Worm (Caenorhabditis elegans) whole organism, L1 larva: ENCODE results near the gene ZK1251.3.

ENCODE experiments used
- Y116A8C.19 ChIP-seq: sonication (generic microtip); optimal IDR thresholded peaks from 2 replicates; lab custom pipeline; 2016; ENCODE audit warnings: missing compliant biosample characterization, missing genetic modification characterization, borderline replicate concordance
- aly-2 ChIP-seq: fragments of 150-350 bp; optimal IDR thresholded peaks from 2 replicates; lab custom pipeline; 2014; ENCODE audit warnings: missing biosample characterization, missing genetic modification characterization
- ceh-90 ChIP-seq: sonication (generic microtip); optimal IDR thresholded peaks from 2 replicates; lab custom pipeline; 2016; ENCODE audit warnings: missing genetic modification characterization, missing compliant biosample characterization
- egl-27 ChIP-seq, 2 experiments: fragments of 150-350 bp in 1 of 2; sonication (generic microtip); optimal IDR thresholded peaks; 3 replicates each; lab custom pipeline; 2017 to 2018; ENCODE audit warnings: missing biosample characterization in 2 of 2, missing genetic modification characterization in 2 of 2, missing genetic modification reagents in 2 of 2
- fkh-4 ChIP-seq: sonication (generic microtip); optimal IDR thresholded peaks from 2 replicates; lab custom pipeline; 2016; ENCODE audit warnings: missing compliant biosample characterization, missing genetic modification characterization, borderline replicate concordance
- fos-1 ChIP-seq: fragments of 150-350 bp; optimal IDR thresholded peaks from 2 replicates; lab custom pipeline; 2014; ENCODE audit warnings: missing biosample characterization, missing genetic modification characterization
- hlh-4 ChIP-seq: sonication (generic microtip); optimal IDR thresholded peaks from 2 replicates; lab custom pipeline; 2016; ENCODE audit warnings: mild to moderate bottlenecking, missing genetic modification characterization, missing compliant biosample characterization
- lin-15B ChIP-seq: fragments of 150-350 bp; sonication (generic microtip); optimal IDR thresholded peaks from 3 replicates; lab custom pipeline; 2014; ENCODE audit warnings: missing biosample characterization, missing genetic modification characterization
- lin-39 ChIP-seq: fragments of 150-350 bp; optimal IDR thresholded peaks from 2 replicates; lab custom pipeline; 2014; ENCODE audit warnings: missing biosample characterization, missing genetic modification reagents, missing genetic modification characterization
- mab-9 ChIP-seq: fragments of 200-800 bp; sonication (Bioruptor generic); IDR thresholded peaks from 2 replicates; pipeline ENCODE4 v1.3.6; 2022; ENCODE audit warnings: missing genetic modification reagents, missing genetic modification characterization, missing compliant biosample characterization
- mdl-1 ChIP-seq, 2 experiments: fragments of 150-350 bp; optimal IDR thresholded peaks; 2 replicates each; lab custom pipeline; 2014 to 2017; ENCODE audit warnings: missing biosample characterization in 2 of 2, missing genetic modification characterization in 2 of 2, inconsistent platforms in 1 of 2
- nhr-11 ChIP-seq: fragments of 150-350 bp; optimal IDR thresholded peaks from 2 replicates; lab custom pipeline; 2014; ENCODE audit warnings: missing biosample characterization, missing genetic modification characterization
- nhr-12 ChIP-seq: sonication (generic microtip); optimal IDR thresholded peaks from 2 replicates; lab custom pipeline; 2017; ENCODE audit warnings: missing biosample characterization, missing genetic modification characterization
- nhr-47 ChIP-seq: sonication (generic microtip); optimal IDR thresholded peaks from 2 replicates; lab custom pipeline; 2016; ENCODE audit warnings: mild to moderate bottlenecking, missing genetic modification characterization, moderate library complexity, missing compliant biosample characterization
- nhr-85 ChIP-seq: sonication (generic microtip); peaks from one replicate; lab custom pipeline; 2016; ENCODE audit warnings: missing genetic modification characterization, inconsistent platforms, missing compliant biosample characterization
- pag-3 ChIP-seq: sonication (generic microtip); optimal IDR thresholded peaks from 2 replicates; lab custom pipeline; 2017; ENCODE audit warnings: missing genetic modification characterization, mild to moderate bottlenecking, missing compliant biosample characterization, antibody characterized with exemption, borderline replicate concordance; ENCODE audit not compliant: insufficient read depth
- snpc-4 ChIP-seq: fragments of 150-350 bp; optimal IDR thresholded peaks from 2 replicates; lab custom pipeline; 2014; ENCODE audit warnings: missing biosample characterization, missing genetic modification characterization
- tlp-1 ChIP-seq: fragments of 150-350 bp; optimal IDR thresholded peaks from 2 replicates; lab custom pipeline; 2014; ENCODE audit warnings: missing biosample characterization, missing genetic modification characterization
- unc-130 ChIP-seq: fragments of 150-350 bp; optimal IDR thresholded peaks from 2 replicates; lab custom pipeline; 2017; ENCODE audit warnings: missing biosample characterization, missing genetic modification characterization, inconsistent platforms
- zag-1 ChIP-seq: fragments of 150-350 bp; optimal IDR thresholded peaks from 2 replicates; lab custom pipeline; 2014; ENCODE audit warnings: missing biosample characterization, missing genetic modification characterization

ZK1251.3 gene

ce11 chrIV:9728376-9728775 is 44.9 kb downstream of the ZK1251.3 start, which contains the start of gene nhr-100:
TSS of gene nhr-100 (plus strand) at chrIV:9728676.
- TF ChIP-seq nhr-12 (tag; lab: Kevin White, UChicago) (no peak), mdl-1 (tag; optimal IDR thresholded peaks at IDR 0.05; lab: Kevin White, UChicago) (no peak), ceh-90 (tag; lab: Kevin White, UChicago) (no peak), nhr-47 (tag; lab: Kevin White, UChicago) (no peak), aly-2 (tag; lab: Kevin White, UChicago) (no peak), Y116A8C.19 (tag; lab: Kevin White, UChicago) (no peak), fos-1 (tag; lab: Kevin White, UChicago) (no peak), lin-15B (tag; lab: Kevin White, UChicago) (no peak), fkh-4 (tag; lab: Kevin White, UChicago) (no peak), nhr-85 (tag; lab: Kevin White, UChicago) (no peak), egl-27 (tag; optimal IDR thresholded peaks at IDR 0.05; lab: Kevin White, UChicago) (no peak), lin-39 (tag; lab: Kevin White, UChicago) (no peak), nhr-11 (tag; lab: Kevin White, UChicago) (no peak), tlp-1 (tag; lab: Kevin White, UChicago) (no peak)
- TF ChIP-seq, all 84 proteins: peak for 0

ce11 chrIV:9733904-9734303 is 50.4 kb downstream of the ZK1251.3 start:
- TF ChIP-seq snpc-4 (no peak), egl-27 (tag; optimal IDR thresholded peaks at IDR 0.05; lab: Kevin White, UChicago) (no peak), pag-3 (no peak), zag-1 (tag; lab: Kevin White, UChicago) (no peak), unc-130 (tag; lab: Kevin White, UChicago) (no peak), mab-9 (GFP tag; lab: Robert Waterston, UW) (no peak), hlh-4 (tag; lab: Kevin White, UChicago) (no peak)
- TF ChIP-seq, all 84 proteins: peak for 0
